Worm (Caenorhabditis elegans) whole organism, mixed stage, embryonic: ENCODE data around the gene col-89.

Experiments
- M03D4.4 ChIP-seq: sonication (generic microtip); optimal IDR thresholded peaks from 2 replicates; lab custom pipeline; 2017; ENCODE audit warnings: mild to moderate bottlenecking, missing genetic modification characterization, missing compliant biosample characterization
- bed-3 ChIP-seq: fragments of 200-800 bp; sonication (Bioruptor generic); optimal IDR thresholded peaks from 3 replicates; lab custom pipeline; 2018; ENCODE audit warnings: mild to moderate bottlenecking, missing genetic modification characterization, moderate library complexity, missing compliant biosample characterization
- blmp-1 ChIP-seq: fragments of 150-350 bp; optimal IDR thresholded peaks from 2 replicates; lab custom pipeline; 2014; ENCODE audit warnings: missing biosample characterization, missing genetic modification characterization
- ceh-39 ChIP-seq: fragments of 150-350 bp; optimal IDR thresholded peaks from 2 replicates; lab custom pipeline; 2014; ENCODE audit warnings: missing biosample characterization, missing genetic modification characterization
- ceh-43 ChIP-seq: fragments of 200-800 bp; sonication (Bioruptor generic); optimal IDR thresholded peaks from 2 replicates; lab custom pipeline; 2018; ENCODE audit warnings: mild to moderate bottlenecking, missing genetic modification characterization, moderate library complexity, missing compliant biosample characterization
- ceh-83 ChIP-seq: fragments of 200-800 bp; sonication (Bioruptor generic); optimal IDR thresholded peaks from 2 replicates; lab custom pipeline; 2018; ENCODE audit warnings: mild to moderate bottlenecking, missing genetic modification characterization, missing compliant biosample characterization
- ces-1 ChIP-seq: fragments of 150-350 bp; optimal IDR thresholded peaks from 2 replicates; lab custom pipeline; 2014; ENCODE audit warnings: missing biosample characterization, missing genetic modification reagents, missing genetic modification characterization
- cnd-1 ChIP-seq: fragments of 200-800 bp; sonication (Bioruptor generic); optimal IDR thresholded peaks from 2 replicates; lab custom pipeline; 2018; ENCODE audit warnings: mild to moderate bottlenecking, missing genetic modification characterization, missing compliant biosample characterization
- drap-1 ChIP-seq: fragments of 200-800 bp; sonication (Bioruptor generic); optimal IDR thresholded peaks from 3 replicates; lab custom pipeline; 2018; ENCODE audit warnings: mild to moderate bottlenecking, missing genetic modification characterization, missing compliant biosample characterization
- elt-1 ChIP-seq: sonication (generic microtip); optimal IDR thresholded peaks from 2 replicates; lab custom pipeline; 2017; ENCODE audit warnings: missing genetic modification characterization, mild to moderate bottlenecking, missing compliant biosample characterization, antibody characterized with exemption, moderate library complexity, borderline replicate concordance; ENCODE audit not compliant: insufficient read depth
- elt-3 ChIP-seq: fragments of 150-350 bp; optimal IDR thresholded peaks from 2 replicates; lab custom pipeline; 2014; ENCODE audit warnings: missing biosample characterization, missing genetic modification characterization
- flh-1 ChIP-seq: fragments of 200-800 bp; sonication (Bioruptor generic); optimal IDR thresholded peaks from 2 replicates; lab custom pipeline; 2018; ENCODE audit warnings: mild to moderate bottlenecking, missing genetic modification characterization, moderate library complexity, missing compliant biosample characterization
- ham-2 ChIP-seq: fragments of 200-800 bp; sonication (Bioruptor generic); optimal IDR thresholded peaks from 2 replicates; lab custom pipeline; 2018; ENCODE audit warnings: mild to moderate bottlenecking, missing genetic modification characterization, missing compliant biosample characterization
- hlh-1 ChIP-seq: fragments of 150-350 bp; optimal IDR thresholded peaks from 2 replicates; lab custom pipeline; 2014; ENCODE audit warnings: missing biosample characterization, missing genetic modification reagents, missing genetic modification characterization
- lin-13 ChIP-seq: fragments of 150-350 bp; optimal IDR thresholded peaks from 2 replicates; lab custom pipeline; 2014; ENCODE audit warnings: missing biosample characterization, missing genetic modification characterization
- lin-32 ChIP-seq: fragments of 200-800 bp; sonication (Bioruptor generic); optimal IDR thresholded peaks from 2 replicates; lab custom pipeline; 2018; ENCODE audit warnings: mild to moderate bottlenecking, missing genetic modification characterization, missing compliant biosample characterization
- lsy-2 ChIP-seq: fragments of 150-350 bp; optimal IDR thresholded peaks from 2 replicates; lab custom pipeline; 2014; ENCODE audit warnings: missing biosample characterization, missing genetic modification characterization
- mab-5 ChIP-seq: fragments of 150-350 bp; optimal IDR thresholded peaks from 2 replicates; lab custom pipeline; 2014; ENCODE audit warnings: missing biosample characterization, missing genetic modification characterization
- mep-1 ChIP-seq: fragments of 150-350 bp; optimal IDR thresholded peaks from 2 replicates; lab custom pipeline; 2017; ENCODE audit warnings: missing biosample characterization, missing genetic modification reagents, missing genetic modification characterization, inconsistent platforms
- mls-2 ChIP-seq: sonication (generic microtip); optimal IDR thresholded peaks from 2 replicates; lab custom pipeline; 2016; ENCODE audit warnings: mild to moderate bottlenecking, missing genetic modification characterization, moderate library complexity, missing compliant biosample characterization
- nhr-12 ChIP-seq: fragments of 150-350 bp; optimal IDR thresholded peaks from 2 replicates; lab custom pipeline; 2014; ENCODE audit warnings: missing biosample characterization, missing genetic modification characterization
- nhr-2 ChIP-seq: fragments of 150-350 bp; optimal IDR thresholded peaks from 2 replicates; lab custom pipeline; 2014; ENCODE audit warnings: missing biosample characterization, missing genetic modification characterization
- nhr-237 ChIP-seq: fragments of 150-350 bp; optimal IDR thresholded peaks from 2 replicates; lab custom pipeline; 2014; ENCODE audit warnings: missing biosample characterization, missing genetic modification characterization
- nhr-28 ChIP-seq: fragments of 150-350 bp; optimal IDR thresholded peaks from 2 replicates; lab custom pipeline; 2014; ENCODE audit warnings: missing biosample characterization, missing genetic modification characterization
- nhr-76 ChIP-seq: sonication (generic microtip); optimal IDR thresholded peaks from 2 replicates; lab custom pipeline; 2017; ENCODE audit warnings: missing biosample characterization, missing genetic modification characterization
- pha-4 ChIP-seq: fragments of 150-350 bp; optimal IDR thresholded peaks from 2 replicates; lab custom pipeline; 2018; ENCODE audit warnings: missing biosample characterization, missing genetic modification reagents, missing genetic modification characterization
- snpc-4 ChIP-seq: fragments of 150-350 bp; optimal IDR thresholded peaks from 2 replicates; lab custom pipeline; 2014; ENCODE audit warnings: missing biosample characterization, missing genetic modification characterization
- sptf-1 ChIP-seq: sonication (generic microtip); optimal IDR thresholded peaks from 2 replicates; lab custom pipeline; 2017; ENCODE audit warnings: mild to moderate bottlenecking, missing genetic modification characterization, moderate library complexity, missing compliant biosample characterization
- unc-120 ChIP-seq: sonication (generic microtip); optimal IDR thresholded peaks from 2 replicates; lab custom pipeline; 2017; ENCODE audit warnings: missing genetic modification characterization, missing compliant biosample characterization; ENCODE audit not compliant: poor library complexity, severe bottlenecking
- unc-39 ChIP-seq: fragments of 150-350 bp; optimal IDR thresholded peaks from 2 replicates; lab custom pipeline; 2014; ENCODE audit warnings: missing biosample characterization, missing genetic modification characterization
- unc-62 ChIP-seq: fragments of 150-350 bp; optimal IDR thresholded peaks from 2 replicates; lab custom pipeline; 2014; ENCODE audit warnings: missing biosample characterization, missing genetic modification reagents, missing genetic modification characterization
- zip-8 ChIP-seq: fragments of 150-350 bp; optimal IDR thresholded peaks from 2 replicates; lab custom pipeline; 2014; ENCODE audit warnings: missing biosample characterization, missing genetic modification characterization
- ztf-11 ChIP-seq: fragments of 150-350 bp; optimal IDR thresholded peaks from 2 replicates; lab custom pipeline; 2014; ENCODE audit warnings: missing biosample characterization, missing genetic modification characterization

Gene col-89

ce11 chrIII:4723922-4724321 is 24.0 kb upstream of the col-89 start:
- TF ChIP-seq bed-3 (GFP tag; lab: Kevin White, UChicago) (no peak), nhr-237 (tag; lab: Kevin White, UChicago) (no peak), unc-39 (tag; lab: Kevin White, UChicago) (no peak), M03D4.4 (no peak), pha-4 (no peak), zip-8 (no peak), mls-2 (tag; lab: Kevin White, UChicago) (no peak), mep-1 (tag; lab: Kevin White, UChicago) (no peak), cnd-1 (no peak), blmp-1 (tag; lab: Kevin White, UChicago) (no peak), elt-1 (tag; lab: Kevin White, UChicago) (no peak), ceh-43 (GFP tag; lab: Kevin White, UChicago) (no peak), ztf-11 (tag; lab: Kevin White, UChicago) (no peak), lsy-2 (tag; lab: Kevin White, UChicago) (no peak), elt-3 (tag; lab: Kevin White, UChicago) (no peak), unc-62 (GFP tag; lab: Kevin White, UChicago) (no peak)

ce11 chrIII:4731295-4731988 is 16.5 kb upstream of the col-89 start, which contains the start of gene F17C8.3:
Gene F17C8.3 (plus strand): TSS chrIII:4731938.
- TF ChIP-seq unc-120 (peak; percentile 26), hlh-1 (tag; lab: Kevin White, UChicago) (peak; percentile 69), ceh-39 (no peak)
- TF ChIP-seq, all 35 proteins: peak for 2

ce11 chrIII:4734056-4734455 is 13.9 kb upstream of the col-89 start, which contains the start of gene F17C8.9:
Gene F17C8.9 (plus strand): TSS chrIII:4734356.
- TF ChIP-seq nhr-12 (tag; lab: Kevin White, UChicago), result no peak
- TF ChIP-seq ceh-43 (GFP tag; lab: Kevin White, UChicago), result no peak
- no peak for TF ChIP-seq nhr-76 (tag; lab: Kevin White, UChicago)
- TF ChIP-seq lsy-2 (tag; lab: Kevin White, UChicago), result no peak
- TF ChIP-seq, all 35 proteins: peak for 0

ce11 chrIII:4735443-4735842 is 12.5 kb upstream of the col-89 start, which contains the start of gene F17C8.7:
Gene F17C8.7 (plus strand): TSS chrIII:4735743.
- TF ChIP-seq snpc-4 (tag; lab: Kevin White, UChicago) (no peak), ceh-39 (no peak), nhr-2 (tag; lab: Kevin White, UChicago) (no peak), elt-3 (tag; lab: Kevin White, UChicago) (no peak), ham-2 (no peak), lin-32 (GFP tag; lab: Kevin White, UChicago) (no peak), ceh-83 (no peak), M03D4.4 (no peak), mab-5 (no peak), flh-1 (no peak), ces-1 (GFP tag; lab: Kevin White, UChicago) (no peak), unc-39 (tag; lab: Kevin White, UChicago) (no peak), nhr-28 (no peak), drap-1 (GFP tag; lab: Kevin White, UChicago) (no peak), sptf-1 (tag; lab: Kevin White, UChicago) (no peak), unc-62 (GFP tag; lab: Kevin White, UChicago) (no peak), nhr-237 (tag; lab: Kevin White, UChicago) (no peak), hlh-1 (tag; lab: Kevin White, UChicago) (no peak), pha-4 (no peak), ceh-43 (GFP tag; lab: Kevin White, UChicago) (no peak)

ce11 chrIII:4739975-4740374 is 8.0 kb upstream of the col-89 start, which contains the start of gene ras-2:
Gene ras-2 (minus strand): TSS chrIII:4740075.
- TF ChIP-seq flh-1 (no peak), unc-39 (tag; lab: Kevin White, UChicago) (no peak), blmp-1 (tag; lab: Kevin White, UChicago) (no peak), cnd-1 (no peak), bed-3 (GFP tag; lab: Kevin White, UChicago) (no peak), ceh-39 (no peak), lin-32 (GFP tag; lab: Kevin White, UChicago) (no peak), lin-13 (tag; lab: Kevin White, UChicago) (no peak), lsy-2 (tag; lab: Kevin White, UChicago) (no peak), snpc-4 (tag; lab: Kevin White, UChicago) (no peak), elt-3 (tag; lab: Kevin White, UChicago) (no peak), mls-2 (tag; lab: Kevin White, UChicago) (no peak), nhr-12 (tag; lab: Kevin White, UChicago) (no peak), nhr-76 (tag; lab: Kevin White, UChicago) (no peak), hlh-1 (tag; lab: Kevin White, UChicago) (no peak), pha-4 (no peak), mep-1 (tag; lab: Kevin White, UChicago) (no peak)
